Worm (Caenorhabditis elegans) whole organism, L4 larva: ENCODE measurements around the gene srt-41.

Experiments
- dve-1 ChIP-seq: sonication (generic microtip); optimal IDR thresholded peaks from 2 replicates; lab custom pipeline; 2017; ENCODE audit warnings: antibody characterized with exemption, mild to moderate bottlenecking, missing genetic modification characterization, missing compliant biosample characterization; ENCODE audit not compliant: insufficient read depth
- nhr-102 ChIP-seq: sonication (generic microtip); optimal IDR thresholded peaks from 2 replicates; lab custom pipeline; 2016; ENCODE audit warnings: mild to moderate bottlenecking, missing genetic modification characterization, moderate library complexity, missing compliant biosample characterization
- nhr-25 ChIP-seq: sonication (generic microtip); optimal IDR thresholded peaks from 2 replicates; lab custom pipeline; 2017; ENCODE audit warnings: missing genetic modification characterization, mild to moderate bottlenecking, missing compliant biosample characterization, antibody characterized with exemption, moderate library complexity, borderline replicate concordance; ENCODE audit not compliant: insufficient read depth
- zag-1 ChIP-seq: fragments of 150-350 bp; optimal IDR thresholded peaks from 2 replicates; lab custom pipeline; 2014; ENCODE audit warnings: missing biosample characterization, missing genetic modification characterization

- TF ChIP-seq nhr-25 (tag; lab: Kevin White, UChicago) (no peak), nhr-102 (tag; lab: Kevin White, UChicago) (no peak), zag-1 (tag; lab: Kevin White, UChicago) (no peak), dve-1 (tag; lab: Kevin White, UChicago) (no peak)
Measured at ce11 chrV:1779994-1780393, 22.9 kb downstream of the srt-41 start.
